Worm (Caenorhabditis elegans): ENCODE results near the gene K02E11.6.

ce11 chrV:14283241-14283640 lies 34.6 kb downstream of the K02E11.6 start, which contains the start of gene F40G12.10:
- TF ChIP-seq nhr-12 (tag; optimal IDR thresholded peaks at IDR 0.05) (no peak), ceh-83 (GFP tag; optimal IDR thresholded peaks at IDR 0.05) (no peak), sptf-1 (tag; optimal IDR thresholded peaks at IDR 0.05) (no peak), pha-4 (tag; optimal IDR thresholded peaks at IDR 0.05) (no peak), ces-1 (GFP tag; optimal IDR thresholded peaks at IDR 0.05) (no peak)
